Fruit fly (Drosophila melanogaster) whole organism, embryonic: ENCODE data around the gene CG16710.
A peak's percentile ranks its signal among the peaks of the same experiment; 100 is the strongest.

Source experiments
- Atf-2 ChIP-seq: fragments of 200-800 bp; sonication (Bioruptor generic); optimal IDR thresholded peaks from 2 replicates; lab custom pipeline; 2016; ENCODE audit warnings: missing biosample characterization, missing genetic modification characterization
- Blimp-1 ChIP-seq: fragments of 200-800 bp; sonication (Bioruptor generic); optimal IDR thresholded peaks from 3 replicates; lab custom pipeline; 2018; ENCODE audit warnings: missing biosample characterization, missing genetic modification characterization, mild to moderate bottlenecking, moderate library complexity, missing genetic modification reagents
- CG1024 ChIP-seq: fragments of 200-800 bp; sonication (Bioruptor generic); IDR thresholded peaks from 2 replicates; pipeline ENCODE4 v1.3.6; 2022; ENCODE audit warnings: missing biosample characterization, missing genetic modification characterization
- CG11695 ChIP-seq: fragments of 200-800 bp; sonication (Bioruptor generic); IDR thresholded peaks from 3 replicates; pipeline ENCODE4 v1.3.6; 2022; ENCODE audit warnings: missing biosample characterization, missing genetic modification characterization
- CG11696 ChIP-seq: fragments of 200-800 bp; sonication (Bioruptor generic); IDR thresholded peaks from 2 replicates; pipeline ENCODE4 v1.3.6; 2022; ENCODE audit warnings: missing biosample characterization, missing genetic modification characterization
- CG12659 ChIP-seq: fragments of 200-800 bp; sonication (Bioruptor generic); optimal IDR thresholded peaks from 3 replicates; lab custom pipeline; 2017; ENCODE audit warnings: mild to moderate bottlenecking, missing biosample characterization, missing genetic modification reagents, missing genetic modification characterization
- CG13287 ChIP-seq: fragments of 200-800 bp; sonication (Bioruptor generic); IDR thresholded peaks from 2 replicates; pipeline ENCODE4 v1.3.6; 2022; ENCODE audit warnings: missing biosample characterization, missing genetic modification characterization; ENCODE audit not compliant: partially characterized antibody
- CG13894 ChIP-seq: fragments of 200-800 bp; sonication (Bioruptor generic); optimal IDR thresholded peaks from 3 replicates; lab custom pipeline; 2018; ENCODE audit warnings: missing biosample characterization, mild to moderate bottlenecking, missing genetic modification characterization, moderate library complexity
- CG18476 ChIP-seq: fragments of 200-800 bp; sonication (Bioruptor generic); optimal IDR thresholded peaks from 2 replicates; lab custom pipeline; 2016; ENCODE audit warnings: missing biosample characterization, mild to moderate bottlenecking, missing genetic modification characterization
- CG30431 ChIP-seq: fragments of 200-800 bp; sonication (Bioruptor generic); optimal IDR thresholded peaks from 2 replicates; lab custom pipeline; 2017; ENCODE audit warnings: missing biosample characterization, missing genetic modification characterization
- CG32767 ChIP-seq: fragments of 200-800 bp; sonication (Bioruptor generic); IDR thresholded peaks from 2 replicates; pipeline ENCODE4 v1.3.6; 2022; ENCODE audit warnings: missing biosample characterization, missing genetic modification characterization
- CG6175 ChIP-seq: fragments of 200-800 bp; sonication (Bioruptor generic); IDR thresholded peaks from 3 replicates; pipeline ENCODE4 v1.3.6; 2022; ENCODE audit warnings: missing biosample characterization, missing genetic modification characterization
- CG6689 ChIP-seq: fragments of 200-800 bp; sonication (Bioruptor generic); IDR thresholded peaks from 2 replicates; pipeline ENCODE4 v1.3.6; 2022; ENCODE audit warnings: missing biosample characterization, missing genetic modification characterization
- CG6765 ChIP-seq: fragments of 200-800 bp; sonication (Bioruptor generic); optimal IDR thresholded peaks from 3 replicates; lab custom pipeline; 2017; ENCODE audit warnings: missing biosample characterization, mild to moderate bottlenecking, missing genetic modification characterization
- CG6791 ChIP-seq: fragments of 200-800 bp; sonication (Bioruptor generic); IDR thresholded peaks from 3 replicates; pipeline ENCODE4 v1.3.6; 2022; ENCODE audit warnings: missing biosample characterization, missing genetic modification characterization; ENCODE audit not compliant: partially characterized antibody
- CG7372 ChIP-seq: fragments of 200-800 bp; sonication (Bioruptor generic); IDR thresholded peaks from 2 replicates; pipeline ENCODE4 v1.3.6; 2022; ENCODE audit warnings: missing biosample characterization, missing genetic modification characterization
- CG8765 ChIP-seq: fragments of 200-800 bp; sonication (Bioruptor generic); IDR thresholded peaks from 2 replicates; pipeline ENCODE4 v1.3.6; 2022; ENCODE audit warnings: missing biosample characterization, missing genetic modification characterization
- CG9437 ChIP-seq: fragments of 200-800 bp; sonication (Bioruptor generic); optimal IDR thresholded peaks from 2 replicates; lab custom pipeline; 2018; ENCODE audit warnings: missing biosample characterization, mild to moderate bottlenecking, missing genetic modification characterization
- Dip2 ChIP-seq: fragments of 200-800 bp; sonication (Bioruptor generic); IDR thresholded peaks from 2 replicates; pipeline ENCODE4 v1.3.6; 2022; ENCODE audit warnings: missing biosample characterization, missing genetic modification characterization
- E2f1 ChIP-seq: fragments of 200-800 bp; sonication (Bioruptor generic); IDR thresholded peaks from 2 replicates; pipeline ENCODE4 v1.3.6; 2022; ENCODE audit warnings: missing biosample characterization, missing genetic modification characterization
- HLH4C ChIP-seq: fragments of 200-800 bp; sonication (Bioruptor generic); IDR thresholded peaks from 3 replicates; pipeline ENCODE4 v1.3.6; 2022; ENCODE audit warnings: missing biosample characterization, missing genetic modification characterization; ENCODE audit not compliant: partially characterized antibody
- Kr ChIP-seq: fragments of 200-800 bp; sonication (Bioruptor generic); optimal IDR thresholded peaks from 2 replicates; lab custom pipeline; 2017; ENCODE audit warnings: missing biosample characterization, mild to moderate bottlenecking, missing genetic modification characterization
- MBD-R2 ChIP-seq: fragments of 200-800 bp; sonication (Bioruptor generic); IDR thresholded peaks from 2 replicates; pipeline ENCODE4 v1.3.6; 2022; ENCODE audit warnings: missing biosample characterization, missing genetic modification characterization
- MTF-1 ChIP-seq: fragments of 200-800 bp; sonication (Bioruptor generic); optimal IDR thresholded peaks from 2 replicates; lab custom pipeline; 2018; ENCODE audit warnings: missing biosample characterization, mild to moderate bottlenecking, missing genetic modification characterization, borderline replicate concordance
- Max ChIP-seq: fragments of 200-800 bp; sonication (Bioruptor generic); optimal IDR thresholded peaks from 2 replicates; lab custom pipeline; 2016; ENCODE audit warnings: missing biosample characterization, mild to moderate bottlenecking, missing genetic modification characterization
- Opbp ChIP-seq: fragments of 200-800 bp; sonication (Bioruptor generic); IDR thresholded peaks from 3 replicates; pipeline ENCODE4 v1.3.6; 2022; ENCODE audit warnings: missing biosample characterization, missing genetic modification characterization; ENCODE audit not compliant: partially characterized antibody
- Sin3A ChIP-seq: fragments of >200 bp; optimal IDR thresholded peaks from 2 replicates; lab custom pipeline; 2018
- ap ChIP-seq: fragments of 200-800 bp; sonication (Bioruptor generic); IDR thresholded peaks from 2 replicates; pipeline ENCODE4 v1.3.6; 2022; ENCODE audit warnings: missing biosample characterization, missing genetic modification characterization
- az2 ChIP-seq: fragments of 200-800 bp; sonication (Bioruptor generic); optimal IDR thresholded peaks from 3 replicates; lab custom pipeline; 2016; ENCODE audit warnings: missing biosample characterization, missing genetic modification characterization
- bsh ChIP-seq, 2 experiments: fragments of 200-800 bp; sonication (Bioruptor generic); optimal IDR thresholded peaks; 2 replicates each; lab custom pipeline; 2017 to 2018; ENCODE audit warnings: mild to moderate bottlenecking in 2 of 2, missing biosample characterization in 2 of 2, missing genetic modification characterization in 2 of 2, moderate library complexity in 1 of 2
- cas ChIP-seq: fragments of 200-800 bp; sonication (Bioruptor generic); IDR thresholded peaks from 2 replicates; pipeline ENCODE4 v1.3.6; 2022; ENCODE audit warnings: missing biosample characterization, missing genetic modification characterization
- croc ChIP-seq: fragments of 200-800 bp; sonication (Bioruptor generic); conservative IDR thresholded peaks from 3 replicates; pipeline ENCODE4 v1.3.6; 2022; ENCODE audit warnings: missing biosample characterization, missing genetic modification characterization
- dati ChIP-seq: fragments of 200-800 bp; sonication (Bioruptor generic); IDR thresholded peaks from 2 replicates; pipeline ENCODE4 v1.3.6; 2022; ENCODE audit warnings: missing biosample characterization, missing genetic modification characterization
- hb ChIP-seq: fragments of 200-800 bp; sonication (Bioruptor generic); IDR thresholded peaks from 3 replicates; pipeline ENCODE4 v1.3.6; 2022; ENCODE audit warnings: missing biosample characterization, missing genetic modification characterization; ENCODE audit not compliant: partially characterized antibody
- ken ChIP-seq: fragments of 200-800 bp; sonication (Bioruptor generic); IDR thresholded peaks from 3 replicates; pipeline ENCODE4 v1.3.6; 2022; ENCODE audit warnings: missing biosample characterization, missing genetic modification characterization
- lab ChIP-seq: fragments of 200-800 bp; sonication (Bioruptor generic); optimal IDR thresholded peaks from 3 replicates; lab custom pipeline; 2017; ENCODE audit warnings: missing biosample characterization, missing genetic modification characterization, mild to moderate bottlenecking, moderate library complexity, missing genetic modification reagents
- lilli ChIP-seq: fragments of 200-800 bp; sonication (Bioruptor generic); optimal IDR thresholded peaks from 3 replicates; lab custom pipeline; 2016; ENCODE audit warnings: missing biosample characterization, missing genetic modification characterization
- oc ChIP-seq: fragments of 200-800 bp; sonication (Bioruptor generic); optimal IDR thresholded peaks from 2 replicates; lab custom pipeline; 2018; ENCODE audit warnings: missing biosample characterization, mild to moderate bottlenecking, missing genetic modification characterization, moderate library complexity
- p53 ChIP-seq: fragments of 200-800 bp; sonication (Bioruptor generic); optimal IDR thresholded peaks from 2 replicates; lab custom pipeline; 2016; ENCODE audit warnings: missing biosample characterization, missing genetic modification characterization
- pb ChIP-seq: fragments of 200-800 bp; sonication (Bioruptor generic); optimal IDR thresholded peaks from 3 replicates; lab custom pipeline; 2016; ENCODE audit warnings: missing biosample characterization, missing genetic modification characterization
- pnt ChIP-seq: fragments of 200-800 bp; sonication (Bioruptor generic); optimal IDR thresholded peaks from 3 replicates; lab custom pipeline; 2016; ENCODE audit warnings: missing biosample characterization, missing genetic modification characterization
- pros ChIP-seq: fragments of 200-800 bp; sonication (Bioruptor generic); optimal IDR thresholded peaks from 3 replicates; lab custom pipeline; 2019; ENCODE audit warnings: missing biosample characterization, mild to moderate bottlenecking, missing genetic modification characterization, moderate library complexity
- pum ChIP-seq: fragments of 200-800 bp; sonication (Bioruptor generic); optimal IDR thresholded peaks from 2 replicates; lab custom pipeline; 2016; ENCODE audit warnings: missing biosample characterization, missing genetic modification characterization
- sisA ChIP-seq: fragments of 200-800 bp; sonication (Bioruptor generic); IDR thresholded peaks from 2 replicates; pipeline ENCODE4 v1.3.6; 2022; ENCODE audit warnings: missing biosample characterization, missing genetic modification characterization
- tgo ChIP-seq: fragments of 200-800 bp; sonication (Bioruptor generic); IDR thresholded peaks from 3 replicates; pipeline ENCODE4 v1.3.6; 2022; ENCODE audit warnings: missing biosample characterization, missing genetic modification characterization
- vvl ChIP-seq: fragments of 200-800 bp; sonication (Bioruptor generic); IDR thresholded peaks from 2 replicates; pipeline ENCODE4 v1.3.6; 2022; ENCODE audit warnings: missing biosample characterization, missing genetic modification characterization
- wek ChIP-seq: fragments of 200-800 bp; sonication (Bioruptor generic); optimal IDR thresholded peaks from 3 replicates; lab custom pipeline; 2018; ENCODE audit warnings: missing biosample characterization, mild to moderate bottlenecking, missing genetic modification characterization, moderate library complexity
- zen2 ChIP-seq: fragments of 200-800 bp; sonication (Bioruptor generic); IDR thresholded peaks from 3 replicates; pipeline ENCODE4 v1.3.6; 2022; ENCODE audit warnings: missing biosample characterization, missing genetic modification characterization; ENCODE audit not compliant: partially characterized antibody
- zf30C ChIP-seq: fragments of 200-800 bp; sonication (Bioruptor generic); optimal IDR thresholded peaks from 3 replicates; lab custom pipeline; 2018; ENCODE audit warnings: missing biosample characterization, mild to moderate bottlenecking, missing genetic modification characterization

Gene CG16710

DNA sequence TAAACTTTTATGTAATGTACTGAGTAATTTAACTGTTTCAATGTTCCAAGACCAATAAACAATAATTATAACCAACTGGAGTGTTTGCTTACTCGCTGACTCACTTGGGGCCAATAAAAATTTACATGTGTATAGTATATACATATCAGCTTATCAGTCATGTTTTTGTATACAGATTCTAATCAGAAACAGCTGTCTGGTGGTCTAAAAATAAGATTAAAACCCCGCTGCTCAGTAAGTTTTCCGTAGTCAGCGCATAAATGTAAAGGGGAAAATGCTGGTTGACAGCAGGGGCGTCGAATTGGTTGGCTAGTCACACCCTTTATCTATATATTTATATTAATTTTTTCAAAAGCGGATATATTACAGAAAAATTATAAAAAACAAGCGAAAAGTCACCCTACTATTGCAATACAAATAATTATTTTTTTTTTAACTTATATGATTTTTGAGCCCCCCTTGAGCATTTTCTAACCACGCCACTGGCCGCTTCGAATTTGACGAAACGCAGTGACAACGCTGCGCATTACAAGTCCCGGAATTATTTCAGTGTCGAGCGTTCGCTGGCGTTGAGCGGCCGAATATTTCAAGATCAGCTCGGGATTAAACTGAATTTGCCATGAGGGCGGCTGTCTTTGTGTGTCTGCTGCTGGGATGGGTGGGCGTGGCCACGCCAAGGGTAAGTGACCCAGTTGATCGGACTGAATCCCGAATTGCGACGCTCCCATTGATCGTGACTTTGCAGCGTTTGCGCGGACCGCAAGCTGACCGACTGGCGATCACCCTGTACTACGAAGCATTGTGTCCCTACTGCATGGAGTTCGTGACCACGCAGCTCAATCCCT is 3.7 kb upstream of the CG16710 start, which contains the start of gene GILT2 (continued):
- TF ChIP-seq pb (GFP tag; lab: Kevin White, UChicago) (no peak), CG9437 (peak; percentile 80), Atf-2 (GFP tag; lab: Kevin White, UChicago) (peak; percentile 37), vvl (peak; percentile 97), CG7372 (GFP tag; lab: Robert Waterston, UW) (peak; percentile 80), Max (GFP tag; lab: Kevin White, UChicago) (peak; percentile 90), ken (GFP tag; lab: Robert Waterston, UW) (peak; percentile 89), zf30C (no peak), zen2 (no peak), p53 (GFP tag; lab: Kevin White, UChicago) (no peak), croc (peak; percentile 89), az2 (GFP tag; lab: Kevin White, UChicago) (peak; percentile 90), CG13894 (tag; lab: Kevin White, UChicago) (peak; percentile 88), tgo (peak; percentile 92), cas (GFP tag; lab: Robert Waterston, UW) (peak; percentile 78), CG30431 (peak; percentile 85), pros (GFP tag; lab: Kevin White, UChicago) (peak; percentile 21), pnt (GFP tag; lab: Kevin White, UChicago) (peak; percentile 43), HLH4C (GFP tag; lab: Robert Waterston, UW) (no peak), ap (GFP tag; lab: Robert Waterston, UW) (peak; percentile 87)
- TF ChIP-seq, all 482 proteins: peak for 387

dm6 chr3R:23679911-23680336 is 2.4 kb upstream of the CG16710 start, which contains the start of gene eIF3d1:
Gene eIF3d1, plus strand, starts transcription at chr3R:23680039.
- TF ChIP-seq CG11696 = no peak
- no peak for TF ChIP-seq CG6765 (GFP tag; lab: Kevin White, UChicago)
- TF ChIP-seq MBD-R2 (GFP tag; lab: Robert Waterston, UW) = peak; percentile 66
- TF ChIP-seq CG11695 (GFP tag; lab: Robert Waterston, UW) = no peak
- peak; percentile 26 for TF ChIP-seq pum (GFP tag; lab: Kevin White, UChicago)
- TF ChIP-seq Blimp-1 (GFP tag; lab: Kevin White, UChicago) = no peak
- TF ChIP-seq CG1024 (GFP tag; lab: Robert Waterston, UW) = no peak
- TF ChIP-seq dati (GFP tag; lab: Robert Waterston, UW) = 0 out of 2 replicates have a peak, but pooled peaks have one; percentile 20
- no peak for TF ChIP-seq oc (tag; lab: Kevin White, UChicago)
- TF ChIP-seq CG6791 (GFP tag; lab: Robert Waterston, UW) = peak; percentile 57; the same call in 2 of the 3 replicates
- no peak for TF ChIP-seq lab (GFP tag; lab: Kevin White, UChicago)
- TF ChIP-seq Dip2 (GFP tag; lab: Robert Waterston, UW) = no peak
- TF ChIP-seq CG12659 = peak; percentile 29
- TF ChIP-seq wek (GFP tag; lab: Kevin White, UChicago) = no peak
- TF ChIP-seq CG18476 (GFP tag; lab: Kevin White, UChicago) = no peak
- peak; percentile 29 for TF ChIP-seq lilli (GFP tag; lab: Kevin White, UChicago)
- TF ChIP-seq CG8765 = 0 out of 2 replicates have a peak, but pooled peaks have one; percentile 27
- no peak for TF ChIP-seq CG13894 (tag; lab: Kevin White, UChicago)
- peak; percentile 73 for TF ChIP-seq Sin3A (lab: Kevin White, UChicago)
- 0 out of 2 replicates have a peak, but pooled peaks have one; percentile 17 for TF ChIP-seq CG32767 (GFP tag; lab: Robert Waterston, UW)
- TF ChIP-seq hb = no peak
- TF ChIP-seq E2f1 (GFP tag; lab: Robert Waterston, UW) = peak; percentile 52; the same call in 1 of the 2 replicates
- TF ChIP-seq Opbp (GFP tag; lab: Robert Waterston, UW) = peak; percentile 41; the same call in 1 of the 3 replicates
- TF ChIP-seq Kr (GFP tag; lab: Kevin White, UChicago) = no peak
- TF ChIP-seq CG13287 (GFP tag; lab: Robert Waterston, UW) = peak; percentile 37; the same call in 1 of the 2 replicates
- TF ChIP-seq CG6689 (GFP tag; lab: Robert Waterston, UW) = no peak
- TF ChIP-seq CG6175 (GFP tag; lab: Robert Waterston, UW) = no peak
- no peak for TF ChIP-seq MTF-1 (GFP tag; lab: Kevin White, UChicago)
- no peak for TF ChIP-seq sisA (GFP tag; lab: Robert Waterston, UW)
- TF ChIP-seq bsh (GFP tag; optimal IDR thresholded peaks at IDR 0.05; lab: Kevin White, UChicago) = no peak
